Worm (Caenorhabditis elegans) whole organism, L2 larva: ENCODE measurements around the gene E04F6.4.

Experiments
- F13H6.1 ChIP-seq: sonication (generic microtip); optimal IDR thresholded peaks from 2 replicates; lab custom pipeline; 2016; ENCODE audit warnings: missing genetic modification characterization, missing compliant biosample characterization
- Y55F3AM.14 ChIP-seq: fragments of 200-800 bp; sonication (Bioruptor generic); optimal IDR thresholded peaks from 2 replicates; lab custom pipeline; 2018; ENCODE audit warnings: mild to moderate bottlenecking, missing genetic modification characterization, missing compliant biosample characterization
- ZK546.5 ChIP-seq: sonication (generic microtip); optimal IDR thresholded peaks from 2 replicates; lab custom pipeline; 2017; ENCODE audit warnings: missing biosample characterization, missing genetic modification characterization
- blmp-1 ChIP-seq: sonication (generic microtip); optimal IDR thresholded peaks from 2 replicates; lab custom pipeline; 2017; ENCODE audit warnings: missing genetic modification characterization, mild to moderate bottlenecking, missing compliant biosample characterization, antibody characterized with exemption, moderate library complexity; ENCODE audit not compliant: insufficient read depth
- ceh-16 ChIP-seq: fragments of 150-350 bp; optimal IDR thresholded peaks from 2 replicates; lab custom pipeline; 2014; ENCODE audit warnings: missing biosample characterization, missing genetic modification characterization
- crh-2 ChIP-seq: sonication (generic microtip); optimal IDR thresholded peaks from 2 replicates; lab custom pipeline; 2017; ENCODE audit warnings: missing biosample characterization, missing genetic modification characterization
- egl-27 ChIP-seq: sonication (generic microtip); optimal IDR thresholded peaks from 3 replicates; lab custom pipeline; 2017; ENCODE audit warnings: missing biosample characterization, missing genetic modification reagents, missing genetic modification characterization
- elt-1 ChIP-seq: fragments of 150-350 bp; optimal IDR thresholded peaks from 2 replicates; lab custom pipeline; 2014; ENCODE audit warnings: missing biosample characterization, missing genetic modification characterization
- elt-3 ChIP-seq: sonication (generic microtip); optimal IDR thresholded peaks from 2 replicates; lab custom pipeline; 2017; ENCODE audit warnings: missing biosample characterization, missing genetic modification characterization
- fos-1 ChIP-seq: fragments of 150-350 bp; optimal IDR thresholded peaks from 2 replicates; lab custom pipeline; 2014; ENCODE audit warnings: missing biosample characterization, missing genetic modification characterization
- lin-11 ChIP-seq: fragments of 150-350 bp; sonication (generic microtip); optimal IDR thresholded peaks from 2 replicates; lab custom pipeline; 2014; ENCODE audit warnings: missing biosample characterization, missing genetic modification characterization, inconsistent platforms, mixed read lengths
- mdl-1 ChIP-seq, 2 experiments: fragments of 150-350 bp in 1 of 2; sonication (generic microtip) in 1 of 2; optimal IDR thresholded peaks; 2 replicates each; lab custom pipeline; 2017; ENCODE audit warnings: missing biosample characterization in 2 of 2, missing genetic modification characterization in 2 of 2
- nhr-25 ChIP-seq: fragments of 150-350 bp; sonication (generic microtip); optimal IDR thresholded peaks from 3 replicates; lab custom pipeline; 2014; ENCODE audit warnings: missing biosample characterization, missing genetic modification characterization
- nhr-77 ChIP-seq: fragments of 150-350 bp; optimal IDR thresholded peaks from 2 replicates; lab custom pipeline; 2014; ENCODE audit warnings: missing biosample characterization, missing genetic modification characterization
- peb-1 ChIP-seq: fragments of 150-350 bp; optimal IDR thresholded peaks from 2 replicates; lab custom pipeline; 2014; ENCODE audit warnings: missing biosample characterization, missing genetic modification characterization
- sem-4 ChIP-seq: fragments of 150-350 bp; optimal IDR thresholded peaks from 2 replicates; lab custom pipeline; 2014; ENCODE audit warnings: missing biosample characterization, missing genetic modification reagents, missing genetic modification characterization
- sma-3 ChIP-seq: sonication (generic microtip); optimal IDR thresholded peaks from 2 replicates; lab custom pipeline; 2016; ENCODE audit warnings: missing genetic modification reagents, missing genetic modification characterization, missing compliant biosample characterization
- sma-9 ChIP-seq, 2 experiments: fragments of 150-350 bp in 1 of 2; sonication (generic microtip) in 1 of 2; optimal IDR thresholded peaks; 2 replicates each; lab custom pipeline; 2014 to 2016; ENCODE audit warnings: missing genetic modification characterization in 2 of 2, mild to moderate bottlenecking in 1 of 2, missing biosample characterization in 1 of 2, missing compliant biosample characterization in 1 of 2, missing genetic modification reagents in 1 of 2, moderate library complexity in 1 of 2
- snpc-4 ChIP-seq: fragments of 150-350 bp; optimal IDR thresholded peaks from 2 replicates; lab custom pipeline; 2014; ENCODE audit warnings: missing biosample characterization, missing genetic modification characterization
- unc-62 ChIP-seq: fragments of 150-350 bp; optimal IDR thresholded peaks from 2 replicates; lab custom pipeline; 2014; ENCODE audit warnings: missing biosample characterization, missing genetic modification reagents, missing genetic modification characterization
- ztf-11 ChIP-seq: sonication (generic microtip); optimal IDR thresholded peaks from 2 replicates; lab custom pipeline; 2017; ENCODE audit warnings: missing biosample characterization, missing genetic modification characterization
- ztf-4 ChIP-seq: fragments of 150-350 bp; optimal IDR thresholded peaks from 2 replicates; lab custom pipeline; 2014; ENCODE audit warnings: missing biosample characterization, missing genetic modification characterization

The E04F6.4 gene

ce11 chrII:7230684-7231083 is 41.5 kb downstream of the E04F6.4 start:
- TF ChIP-seq sem-4 (tag; lab: Kevin White, UChicago) (no peak), Y55F3AM.14 (GFP tag; lab: Kevin White, UChicago) (no peak), elt-3 (no peak), nhr-77 (tag; lab: Kevin White, UChicago) (no peak), nhr-25 (no peak), snpc-4 (tag; lab: Kevin White, UChicago) (no peak)

ce11 chrII:7231951-7232350 is 42.7 kb downstream of the E04F6.4 start:
- TF ChIP-seq ztf-4 (tag; lab: Kevin White, UChicago) (no peak), nhr-77 (tag; lab: Kevin White, UChicago) (no peak), elt-1 (tag; lab: Kevin White, UChicago) (no peak), blmp-1 (no peak), snpc-4 (tag; lab: Kevin White, UChicago) (peak; percentile 86)

ce11 chrII:7232517-7232916 is 43.3 kb downstream of the E04F6.4 start, which contains the start of gene ctsa-3.1:
Gene ctsa-3.1 (plus strand): TSS chrII:7232853.
- TF ChIP-seq fos-1 (tag; lab: Kevin White, UChicago) = peak; percentile 77
- TF ChIP-seq peb-1 = no peak

ce11 chrII:7233274-7233673 is 44.1 kb downstream of the E04F6.4 start:
- TF ChIP-seq sem-4 (tag; lab: Kevin White, UChicago) (no peak), fos-1 (tag; lab: Kevin White, UChicago) (peak; percentile 73)

- no peak for TF ChIP-seq lin-11 (tag; lab: Kevin White, UChicago)
- TF ChIP-seq fos-1 (tag; lab: Kevin White, UChicago) = peak; percentile 32
Measured at ce11 chrII:7236937-7237336, 47.7 kb downstream of the E04F6.4 start.

ce11 chrII:7238248-7238647 is 49.0 kb downstream of the E04F6.4 start, which contains the start of gene aqp-1:
Gene aqp-1 (minus strand): TSS chrII:7238349.
- TF ChIP-seq F13H6.1 (peak; percentile 24), ztf-11 (tag; lab: Kevin White, UChicago) (no peak), crh-2 (tag; lab: Kevin White, UChicago) (peak; percentile 68), ZK546.5 (tag; lab: Kevin White, UChicago) (no peak), nhr-25 (no peak), sma-3 (peak; percentile 21), mdl-1 (tag; optimal IDR thresholded peaks at IDR 0.05; lab: Kevin White, UChicago) (peak in 1 of 2 experiments; percentile 17), sem-4 (tag; lab: Kevin White, UChicago) (no peak), nhr-77 (tag; lab: Kevin White, UChicago) (no peak), fos-1 (tag; lab: Kevin White, UChicago) (peak; percentile 40), sma-9 (GFP tag; optimal IDR thresholded peaks at IDR 0.05; lab: Kevin White, UChicago) (peak; percentile 78), sma-9 (tag; optimal IDR thresholded peaks at IDR 0.05; lab: Kevin White, UChicago) (no peak)
- TF ChIP-seq, all 48 proteins: peak for 6

- TF ChIP-seq ztf-11 (tag; lab: Kevin White, UChicago) = no peak
- no peak for TF ChIP-seq crh-2 (tag; lab: Kevin White, UChicago)
- no peak for TF ChIP-seq elt-3
- no peak for TF ChIP-seq unc-62 (GFP tag; lab: Kevin White, UChicago)
- peak; percentile 67 for TF ChIP-seq ceh-16 (tag; lab: Kevin White, UChicago)
Measured at ce11 chrII:7238791-7239190, 49.6 kb downstream of the E04F6.4 start.

ce11 chrII:7239705-7240104 is 50.5 kb downstream of the E04F6.4 start:
- no peak for TF ChIP-seq egl-27 (tag; lab: Kevin White, UChicago)
- peak; percentile 15 for TF ChIP-seq nhr-25
- TF ChIP-seq, all 48 proteins: peak for 1
